Fruit fly (Drosophila melanogaster) whole organism: ENCODE data around the gene Rpn5.

Experiments
- CG8478 ChIP-seq: fragments of >200 bp; optimal IDR thresholded peaks from 2 replicates; lab custom pipeline; 2018; ENCODE audit warnings: inconsistent platforms
- Dll ChIP-seq: fragments of >200 bp; optimal IDR thresholded peaks from 2 replicates; lab custom pipeline; 2017
- EcR ChIP-seq, 2 experiments: fragments of >200 bp; optimal IDR thresholded peaks; 2 replicates each; lab custom pipeline; 2017; ENCODE audit warnings: missing biosample characterization in 2 of 2, missing genetic modification characterization in 2 of 2, missing genetic modification reagents in 2 of 2
- pan ChIP-seq: fragments of >200 bp; optimal IDR thresholded peaks from 2 replicates; lab custom pipeline; 2017
- psq ChIP-seq: fragments of >200 bp; optimal IDR thresholded peaks from 2 replicates; lab custom pipeline; 2017
- usp ChIP-seq: fragments of >200 bp; optimal IDR thresholded peaks from 2 replicates; lab custom pipeline; 2017; ENCODE audit warnings: missing biosample characterization, missing genetic modification characterization, mixed read lengths

The Rpn5 gene

dm6 chr3R:5832345-5832981 lies 43.2 kb downstream of the Rpn5 start:
- TF ChIP-seq pan (lab: Kevin White, UChicago): no peak
- TF ChIP-seq Dll (lab: Kevin White, UChicago): no peak
- TF ChIP-seq usp: no peak

- TF ChIP-seq pan (lab: Kevin White, UChicago): no peak
- TF ChIP-seq CG8478: no peak
- no peak for TF ChIP-seq EcR (GFP tag; optimal IDR thresholded peaks at IDR 0.05; lab: Kevin White, UChicago)
- TF ChIP-seq usp: no peak
- TF ChIP-seq psq (lab: Kevin White, UChicago): no peak
- TF ChIP-seq Dll (lab: Kevin White, UChicago): no peak
Observed at dm6 chr3R:5833948-5834504, 44.7 kb downstream of the Rpn5 start.

dm6 chr3R:5836536-5836935 lies 47.2 kb downstream of the Rpn5 start:
- TF ChIP-seq pan (lab: Kevin White, UChicago) (no peak), EcR (GFP tag; optimal IDR thresholded peaks at IDR 0.05; lab: Kevin White, UChicago) (no peak), psq (lab: Kevin White, UChicago) (no peak), CG8478 (no peak), Dll (lab: Kevin White, UChicago) (no peak), usp (no peak)

DNA sequence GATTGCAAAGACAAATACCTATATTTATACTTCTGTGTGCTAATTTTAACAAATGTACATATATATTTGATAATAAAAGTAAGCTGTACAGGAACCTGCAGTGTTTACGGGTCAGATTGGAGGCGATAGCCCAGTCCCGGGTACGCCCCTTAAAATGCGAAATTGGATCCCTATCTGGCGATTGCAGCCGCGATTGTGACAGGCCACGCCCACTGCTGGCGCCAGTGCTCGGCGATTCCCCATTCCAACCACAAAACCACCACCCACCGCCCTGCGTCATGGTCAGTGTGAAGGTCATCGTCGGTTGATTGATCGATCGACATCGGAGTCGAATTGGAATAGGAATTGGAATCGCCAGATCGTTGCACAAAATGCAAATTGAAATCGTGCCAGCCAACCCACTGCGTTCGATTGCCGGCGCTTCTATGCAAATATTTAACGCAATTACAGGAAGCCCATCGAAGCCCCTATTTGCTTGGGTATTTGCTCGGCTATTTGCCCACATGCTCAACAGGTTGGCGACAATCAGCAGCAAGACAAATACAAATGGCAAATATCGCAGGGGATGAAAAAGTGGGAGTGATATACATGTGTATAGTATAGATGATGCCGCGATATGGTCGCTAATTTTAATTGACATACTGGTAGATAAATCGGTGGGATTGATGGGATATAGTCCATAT lies 49.5 kb downstream of the Rpn5 start:
- TF ChIP-seq psq (lab: Kevin White, UChicago) (no peak), pan (lab: Kevin White, UChicago) (no peak), Dll (lab: Kevin White, UChicago) (no peak), CG8478 (no peak), EcR (GFP tag; optimal IDR thresholded peaks at IDR 0.05; lab: Kevin White, UChicago) (no peak), usp (no peak)

DNA sequence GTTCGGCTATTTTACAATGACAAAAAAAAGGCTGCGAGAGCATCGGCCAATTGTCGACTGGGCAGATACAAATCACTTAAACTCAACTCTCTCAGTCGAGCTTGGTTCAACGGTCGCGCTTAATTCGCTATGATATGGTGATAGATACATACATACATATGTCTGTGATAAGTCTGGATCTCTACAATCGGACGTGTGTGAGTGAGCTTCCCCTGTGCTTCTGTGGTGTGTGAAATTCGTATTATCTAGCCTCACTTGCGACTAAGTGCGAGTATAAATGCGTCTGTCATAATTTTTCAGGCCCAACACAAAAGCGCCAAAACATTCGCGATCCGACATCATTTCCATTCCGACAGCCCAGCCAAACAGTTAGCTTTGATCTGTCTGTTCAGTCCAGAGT lies 51.6 kb downstream of the Rpn5 start, which contains the start of gene CG1213:
TSS of gene CG1213 (plus strand) at position 301 of the 400 bp plus-strand sequence.
- TF ChIP-seq EcR (GFP tag; optimal IDR thresholded peaks at IDR 0.05; lab: Kevin White, UChicago): no peak
- TF ChIP-seq pan (lab: Kevin White, UChicago): no peak
- TF ChIP-seq Dll (lab: Kevin White, UChicago): no peak
